Fruit fly (Drosophila melanogaster) whole organism, embryonic: ENCODE results near the gene mof.

Experiments
- Atf6 ChIP-seq: fragments of 200-800 bp; sonication (Bioruptor generic); IDR thresholded peaks from 2 replicates; pipeline ENCODE4 v1.3.6; 2022; ENCODE audit warnings: missing biosample characterization, missing genetic modification characterization
- Bgb ChIP-seq: fragments of 200-800 bp; sonication (Bioruptor generic); IDR thresholded peaks from 2 replicates; pipeline ENCODE4 v1.3.6; 2022; ENCODE audit warnings: missing biosample characterization, missing genetic modification characterization; ENCODE audit not compliant: partially characterized antibody
- Bteb2 ChIP-seq: fragments of 200-800 bp; sonication (Bioruptor generic); optimal IDR thresholded peaks from 2 replicates; lab custom pipeline; 2016; ENCODE audit warnings: missing biosample characterization, missing genetic modification characterization
- CG10209 ChIP-seq: fragments of 200-800 bp; sonication (Bioruptor generic); optimal IDR thresholded peaks from 3 replicates; lab custom pipeline; 2017; ENCODE audit warnings: missing biosample characterization, mild to moderate bottlenecking, missing genetic modification characterization, missing genetic modification reagents
- CG11456 ChIP-seq: fragments of 200-800 bp; sonication (Bioruptor generic); IDR thresholded peaks from 3 replicates; pipeline ENCODE4 v1.3.6; 2022; ENCODE audit warnings: missing biosample characterization, missing genetic modification characterization
- CG12219 ChIP-seq: fragments of 200-800 bp; sonication (Bioruptor generic); optimal IDR thresholded peaks from 3 replicates; lab custom pipeline; 2018; ENCODE audit warnings: missing biosample characterization, mild to moderate bottlenecking, missing genetic modification characterization
- CG14965 ChIP-seq: fragments of 200-800 bp; sonication (Bioruptor generic); optimal IDR thresholded peaks from 2 replicates; lab custom pipeline; 2016; ENCODE audit warnings: missing biosample characterization, missing genetic modification characterization, borderline replicate concordance
- CG15479 ChIP-seq: fragments of 200-800 bp; sonication (Bioruptor generic); optimal IDR thresholded peaks from 3 replicates; lab custom pipeline; 2019; ENCODE audit warnings: missing biosample characterization, mild to moderate bottlenecking, missing genetic modification characterization, moderate library complexity
- CG16863 ChIP-seq: fragments of 200-800 bp; sonication (Bioruptor generic); optimal IDR thresholded peaks from 3 replicates; lab custom pipeline; 2016; ENCODE audit warnings: missing biosample characterization, missing genetic modification characterization
- CG17361 ChIP-seq: fragments of 200-800 bp; sonication (Bioruptor generic); IDR thresholded peaks from 3 replicates; pipeline ENCODE4 v1.3.6; 2022; ENCODE audit warnings: missing biosample characterization, missing genetic modification characterization
- CG18599 ChIP-seq: fragments of 200-800 bp; sonication (Bioruptor generic); optimal IDR thresholded peaks from 3 replicates; lab custom pipeline; 2017; ENCODE audit warnings: missing biosample characterization, missing genetic modification characterization, mild to moderate bottlenecking, moderate library complexity, missing genetic modification reagents
- CG18619 ChIP-seq: fragments of 200-800 bp; sonication (Bioruptor generic); optimal IDR thresholded peaks from 3 replicates; lab custom pipeline; 2017; ENCODE audit warnings: missing biosample characterization, mild to moderate bottlenecking, missing genetic modification characterization
- CG2116 ChIP-seq: fragments of 200-800 bp; sonication (Bioruptor generic); optimal IDR thresholded peaks from 3 replicates; lab custom pipeline; 2018; ENCODE audit warnings: missing biosample characterization, mild to moderate bottlenecking, missing genetic modification characterization
- CG2678 ChIP-seq: fragments of 200-800 bp; sonication (Bioruptor generic); optimal IDR thresholded peaks from 3 replicates; lab custom pipeline; 2019; ENCODE audit warnings: missing biosample characterization, mild to moderate bottlenecking, missing genetic modification characterization, moderate library complexity
- CG2712 ChIP-seq: fragments of 200-800 bp; optimal IDR thresholded peaks from 3 replicates; lab custom pipeline; 2019; ENCODE audit warnings: missing biosample characterization, mild to moderate bottlenecking, missing genetic modification characterization, moderate library complexity
- CG33213 ChIP-seq: fragments of 200-800 bp; sonication (Bioruptor generic); optimal IDR thresholded peaks from 3 replicates; lab custom pipeline; 2016; ENCODE audit warnings: missing biosample characterization, missing genetic modification characterization
- CG3838 ChIP-seq: fragments of 200-800 bp; sonication (Bioruptor generic); optimal IDR thresholded peaks from 3 replicates; lab custom pipeline; 2016; ENCODE audit warnings: missing biosample characterization, missing genetic modification characterization
- CG4282 ChIP-seq: fragments of 200-800 bp; sonication (Bioruptor generic); optimal IDR thresholded peaks from 2 replicates; lab custom pipeline; 2016; ENCODE audit warnings: missing biosample characterization, missing genetic modification characterization
- CG6813 ChIP-seq: fragments of 200-800 bp; sonication (Bioruptor generic); optimal IDR thresholded peaks from 2 replicates; lab custom pipeline; 2017; ENCODE audit warnings: missing biosample characterization, missing genetic modification characterization, mild to moderate bottlenecking, moderate library complexity, missing genetic modification reagents
- CG7556 ChIP-seq: fragments of 200-800 bp; sonication (Bioruptor generic); optimal IDR thresholded peaks from 2 replicates; lab custom pipeline; 2017; ENCODE audit warnings: missing biosample characterization, mild to moderate bottlenecking, missing genetic modification characterization
- CG8924 ChIP-seq: fragments of 200-800 bp; optimal IDR thresholded peaks from 3 replicates; lab custom pipeline; 2019; ENCODE audit warnings: missing biosample characterization, mild to moderate bottlenecking, missing genetic modification characterization, moderate library complexity
- CoRest ChIP-seq: fragments of 200-800 bp; sonication (Bioruptor generic); optimal IDR thresholded peaks from 3 replicates; lab custom pipeline; 2018; ENCODE audit warnings: missing biosample characterization, mild to moderate bottlenecking, missing genetic modification characterization, moderate library complexity
- Drgx ChIP-seq: fragments of 200-800 bp; sonication (Bioruptor generic); IDR thresholded peaks from 2 replicates; pipeline ENCODE4 v1.3.6; 2022; ENCODE audit warnings: missing biosample characterization, missing genetic modification characterization
- MBD-R2 ChIP-seq: fragments of 200-800 bp; sonication (Bioruptor generic); IDR thresholded peaks from 2 replicates; pipeline ENCODE4 v1.3.6; 2022; ENCODE audit warnings: missing biosample characterization, missing genetic modification characterization
- Mes4 ChIP-seq: fragments of 200-800 bp; sonication (Bioruptor generic); optimal IDR thresholded peaks from 2 replicates; lab custom pipeline; 2016; ENCODE audit warnings: missing biosample characterization, missing genetic modification characterization
- NC2α ChIP-seq: fragments of 200-800 bp; sonication (Bioruptor generic); optimal IDR thresholded peaks from 2 replicates; lab custom pipeline; 2016; ENCODE audit warnings: missing biosample characterization, missing genetic modification characterization
- Nf-YC ChIP-seq: fragments of 200-800 bp; optimal IDR thresholded peaks from 3 replicates; lab custom pipeline; 2019; ENCODE audit warnings: missing biosample characterization, mild to moderate bottlenecking, missing genetic modification characterization, moderate library complexity
- Opbp ChIP-seq: fragments of 200-800 bp; sonication (Bioruptor generic); IDR thresholded peaks from 3 replicates; pipeline ENCODE4 v1.3.6; 2022; ENCODE audit warnings: missing biosample characterization, missing genetic modification characterization; ENCODE audit not compliant: partially characterized antibody
- Rfx ChIP-seq: fragments of 200-800 bp; sonication (Bioruptor generic); IDR thresholded peaks from 2 replicates; pipeline ENCODE4 v1.3.6; 2022; ENCODE audit warnings: missing biosample characterization, missing genetic modification characterization
- Scr ChIP-seq: fragments of 200-800 bp; sonication (Bioruptor generic); IDR thresholded peaks from 2 replicates; pipeline ENCODE4 v1.3.6; 2022; ENCODE audit warnings: missing biosample characterization, missing genetic modification characterization; ENCODE audit not compliant: partially characterized antibody
- Ssrp ChIP-seq: fragments of 200-800 bp; sonication (Bioruptor generic); optimal IDR thresholded peaks from 2 replicates; lab custom pipeline; 2018; ENCODE audit warnings: missing biosample characterization, mild to moderate bottlenecking, missing genetic modification characterization, moderate library complexity
- YL-1 ChIP-seq: fragments of 200-800 bp; sonication (Bioruptor generic); optimal IDR thresholded peaks from 3 replicates; lab custom pipeline; 2017; ENCODE audit warnings: missing biosample characterization, mild to moderate bottlenecking, missing genetic modification characterization
- btn ChIP-seq: fragments of 200-800 bp; sonication (Bioruptor generic); optimal IDR thresholded peaks from 2 replicates; lab custom pipeline; 2016; ENCODE audit warnings: missing biosample characterization, missing genetic modification characterization
- cas ChIP-seq: fragments of 200-800 bp; sonication (Bioruptor generic); IDR thresholded peaks from 2 replicates; pipeline ENCODE4 v1.3.6; 2022; ENCODE audit warnings: missing biosample characterization, missing genetic modification characterization
- crc ChIP-seq: fragments of 200-800 bp; sonication (Bioruptor generic); optimal IDR thresholded peaks from 2 replicates; lab custom pipeline; 2016; ENCODE audit warnings: missing biosample characterization, missing genetic modification characterization
- cwo ChIP-seq: fragments of 200-800 bp; sonication (Bioruptor generic); optimal IDR thresholded peaks from 3 replicates; lab custom pipeline; 2017; ENCODE audit warnings: missing biosample characterization, missing genetic modification characterization, mild to moderate bottlenecking, moderate library complexity, missing genetic modification reagents
- grau ChIP-seq: fragments of 200-800 bp; optimal IDR thresholded peaks from 3 replicates; lab custom pipeline; 2019; ENCODE audit warnings: missing biosample characterization, mild to moderate bottlenecking, missing genetic modification characterization, moderate library complexity
- hbn ChIP-seq: fragments of 200-800 bp; sonication (Bioruptor generic); IDR thresholded peaks from 2 replicates; pipeline ENCODE4 v1.3.6; 2022; ENCODE audit warnings: missing biosample characterization, missing genetic modification characterization; ENCODE audit not compliant: partially characterized antibody
- jumu ChIP-seq: fragments of 200-800 bp; sonication (Bioruptor generic); optimal IDR thresholded peaks from 3 replicates; lab custom pipeline; 2016; ENCODE audit warnings: missing biosample characterization, missing genetic modification characterization
- pb ChIP-seq: fragments of 200-800 bp; sonication (Bioruptor generic); optimal IDR thresholded peaks from 3 replicates; lab custom pipeline; 2016; ENCODE audit warnings: missing biosample characterization, missing genetic modification characterization
- repo ChIP-seq: fragments of 200-800 bp; sonication (Bioruptor generic); optimal IDR thresholded peaks from 2 replicates; lab custom pipeline; 2016; ENCODE audit warnings: missing biosample characterization, missing genetic modification characterization
- slbo ChIP-seq: fragments of 200-800 bp; sonication (Bioruptor generic); IDR thresholded peaks from 2 replicates; pipeline ENCODE4 v1.3.6; 2022; ENCODE audit warnings: missing biosample characterization, missing genetic modification characterization
- sob ChIP-seq: fragments of 200-800 bp; sonication (Bioruptor generic); IDR thresholded peaks from 2 replicates; pipeline ENCODE4 v1.3.6; 2022; ENCODE audit warnings: missing biosample characterization, missing genetic modification characterization
- sqz ChIP-seq: fragments of 200-800 bp; sonication (Bioruptor generic); optimal IDR thresholded peaks from 3 replicates; lab custom pipeline; 2018; ENCODE audit warnings: missing biosample characterization, mild to moderate bottlenecking, missing genetic modification characterization
- tap ChIP-seq: fragments of 200-800 bp; optimal IDR thresholded peaks from 3 replicates; lab custom pipeline; 2019; ENCODE audit warnings: missing biosample characterization, mild to moderate bottlenecking, missing genetic modification characterization, moderate library complexity
- tll ChIP-seq, 2 experiments: fragments of 200-800 bp in 1 of 2; fragments of >200 bp in 1 of 2; sonication (Bioruptor generic) in 1 of 2; optimal IDR thresholded peaks; 2 replicates each; lab custom pipeline; 2017 to 2019; ENCODE audit warnings: missing biosample characterization in 2 of 2, missing genetic modification characterization in 2 of 2, mild to moderate bottlenecking in 1 of 2, moderate library complexity in 1 of 2
- ttk ChIP-seq: fragments of 200-800 bp; sonication (Bioruptor generic); IDR thresholded peaks from 2 replicates; pipeline ENCODE4 v2.1.2; 2022; ENCODE audit warnings: missing biosample characterization, missing genetic modification characterization
- tx ChIP-seq: fragments of 200-800 bp; sonication (Bioruptor generic); optimal IDR thresholded peaks from 2 replicates; lab custom pipeline; 2016; ENCODE audit warnings: missing biosample characterization, missing genetic modification characterization

Gene mof

DNA sequence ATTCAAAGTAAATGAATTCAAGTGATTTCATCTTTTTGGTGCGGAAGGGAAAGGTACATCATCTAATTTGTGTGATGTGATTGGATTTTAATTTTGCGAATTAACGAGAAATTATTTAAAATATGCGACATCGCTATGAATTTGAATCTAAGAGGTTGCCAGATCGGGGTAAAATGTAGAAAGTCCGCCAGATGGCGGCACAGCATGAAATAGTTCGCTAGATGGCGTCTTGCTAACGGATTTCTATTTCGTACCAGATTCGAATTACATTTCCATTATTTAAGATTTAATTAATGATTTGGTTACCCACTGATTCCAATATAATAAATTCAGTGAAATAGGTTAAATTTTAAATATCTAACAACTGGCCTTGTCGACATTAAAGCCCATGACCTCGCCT, 6.7 kb upstream of the mof start (continued):
- TF ChIP-seq tll (GFP tag; optimal IDR thresholded peaks at IDR 0.05; lab: Kevin White, UChicago), result no peak
- no peak for TF ChIP-seq cas
- peak; percentile 17 for TF ChIP-seq jumu (GFP tag; lab: Kevin White, UChicago)
- TF ChIP-seq sob (GFP tag; lab: Robert Waterston, UW), result peak; percentile 57
- no peak for TF ChIP-seq CG10209
- TF ChIP-seq CG11456, result peak; percentile 82
- no peak for TF ChIP-seq ttk (GFP tag; lab: Robert Waterston, UW)
- no peak for TF ChIP-seq btn
- TF ChIP-seq Opbp (GFP tag; lab: Robert Waterston, UW), result peak; percentile 49; the same call in 1 of the 3 replicates

dm6 chrX:5880139-5880924, 3.7 kb upstream of the mof start:
- TF ChIP-seq Atf6, result peak; percentile 54; the same call in 1 of the 2 replicates
- peak; percentile 22 for TF ChIP-seq CG16863 (GFP tag; lab: Kevin White, UChicago)
- TF ChIP-seq CG15479, result peak; percentile 59
- peak; percentile 70 for TF ChIP-seq CG2678 (tag; lab: Kevin White, UChicago)
- TF ChIP-seq CG7556 (GFP tag; lab: Kevin White, UChicago), result peak; percentile 55
- no peak for TF ChIP-seq NC2α (GFP tag; lab: Kevin White, UChicago)
- peak; percentile 97 for TF ChIP-seq cwo (GFP tag; lab: Kevin White, UChicago)
- TF ChIP-seq CG12219, result peak; percentile 23
- TF ChIP-seq grau, result peak; percentile 98
- TF ChIP-seq CG18599 (GFP tag; lab: Kevin White, UChicago), result peak; percentile 71
- peak; percentile 24 for TF ChIP-seq tx (GFP tag; lab: Kevin White, UChicago)
- TF ChIP-seq MBD-R2 (GFP tag; lab: Robert Waterston, UW), result no peak
- peak; percentile 43; the same call in 2 of the 3 replicates for TF ChIP-seq CG17361 (GFP tag; lab: Robert Waterston, UW)
- no peak for TF ChIP-seq CG18619 (GFP tag; lab: Kevin White, UChicago)
- peak; percentile 20 for TF ChIP-seq CG33213 (GFP tag; lab: Kevin White, UChicago)
- peak; percentile 8 for TF ChIP-seq CG6813 (GFP tag; lab: Kevin White, UChicago)
- no peak for TF ChIP-seq crc (GFP tag; lab: Kevin White, UChicago)
- TF ChIP-seq Rfx (GFP tag; lab: Robert Waterston, UW), result peak; percentile 72
- no peak for TF ChIP-seq CG2116 (GFP tag; lab: Kevin White, UChicago)
- TF ChIP-seq slbo (GFP tag; lab: Robert Waterston, UW), result peak; percentile 52
- TF ChIP-seq CG2712 (tag; lab: Kevin White, UChicago), result peak; percentile 61
- no peak for TF ChIP-seq CG4282 (GFP tag; lab: Kevin White, UChicago)
- no peak for TF ChIP-seq sqz (GFP tag; lab: Kevin White, UChicago)
- TF ChIP-seq CG8924 (tag; lab: Kevin White, UChicago), result peak; percentile 53
- peak; percentile 86 for TF ChIP-seq Drgx
- no peak for TF ChIP-seq Ssrp (tag; lab: Kevin White, UChicago)
- TF ChIP-seq Bteb2 (GFP tag; lab: Kevin White, UChicago), result no peak
- TF ChIP-seq hbn (GFP tag; lab: Robert Waterston, UW), result no peak
- TF ChIP-seq YL-1, result peak; percentile 74
- TF ChIP-seq tap (tag; lab: Kevin White, UChicago), result no peak
- peak; percentile 35 for TF ChIP-seq Nf-YC
- no peak for TF ChIP-seq Bgb (GFP tag; lab: Robert Waterston, UW)
- TF ChIP-seq CG14965 (GFP tag; lab: Kevin White, UChicago), result no peak
- TF ChIP-seq pb (GFP tag; lab: Kevin White, UChicago), result no peak
- peak; percentile 49 for TF ChIP-seq CoRest (tag; lab: Kevin White, UChicago)
- TF ChIP-seq repo (GFP tag; lab: Kevin White, UChicago), result peak; percentile 20
- TF ChIP-seq Mes4, result no peak
- TF ChIP-seq CG3838 (GFP tag; lab: Kevin White, UChicago), result no peak
- no peak for TF ChIP-seq Scr (GFP tag; lab: Robert Waterston, UW)
